Fruit fly (Drosophila melanogaster): ENCODE measurements around the gene tau.

tau gene

dm6 chr3R:27643080-27643479, 13.7 kb downstream of the tau start:
- no peak for TF ChIP-seq ttk (optimal IDR thresholded peaks at IDR 0.05)
- no peak for TF ChIP-seq Myc (optimal IDR thresholded peaks at IDR 0.05)
- no peak for TF ChIP-seq Sin3A (optimal IDR thresholded peaks at IDR 0.05)
- TF ChIP-seq psq (optimal IDR thresholded peaks at IDR 0.05): no peak
- TF ChIP-seq h (optimal IDR thresholded peaks at IDR 0.05): no peak
- no peak for TF ChIP-seq insv (optimal IDR thresholded peaks at IDR 0.05)

dm6 chr3R:27637264-27637860, 19.4 kb downstream of the tau start:
- TF ChIP-seq psq (optimal IDR thresholded peaks at IDR 0.05): no peak
- no peak for TF ChIP-seq h (optimal IDR thresholded peaks at IDR 0.05)
- TF ChIP-seq insv (optimal IDR thresholded peaks at IDR 0.05): no peak
- no peak for TF ChIP-seq Sin3A (optimal IDR thresholded peaks at IDR 0.05)

- TF ChIP-seq psq (optimal IDR thresholded peaks at IDR 0.05): no peak
- no peak for TF ChIP-seq Myc (optimal IDR thresholded peaks at IDR 0.05)
- TF ChIP-seq ttk (optimal IDR thresholded peaks at IDR 0.05): no peak
- no peak for TF ChIP-seq h (optimal IDR thresholded peaks at IDR 0.05)
- TF ChIP-seq insv (optimal IDR thresholded peaks at IDR 0.05): no peak
- TF ChIP-seq Sin3A (optimal IDR thresholded peaks at IDR 0.05): no peak
Measured at dm6 chr3R:27636720-27637119, 20.1 kb downstream of the tau start.

- TF ChIP-seq h (optimal IDR thresholded peaks at IDR 0.05) (no peak), insv (optimal IDR thresholded peaks at IDR 0.05) (no peak), ttk (optimal IDR thresholded peaks at IDR 0.05) (no peak), Sin3A (optimal IDR thresholded peaks at IDR 0.05) (no peak), Myc (optimal IDR thresholded peaks at IDR 0.05) (no peak)
Measured at dm6 chr3R:27636010-27636584, 20.7 kb downstream of the tau start, which contains the start of the genes CG5611 and Mtl. TSS of gene CG5611 (minus strand) at chr3R:27636060. TSS of gene Mtl (plus strand) at chr3R:27636412.

- no peak for TF ChIP-seq psq (optimal IDR thresholded peaks at IDR 0.05)
- no peak for TF ChIP-seq ttk (optimal IDR thresholded peaks at IDR 0.05)
- no peak for TF ChIP-seq Sin3A (optimal IDR thresholded peaks at IDR 0.05)
- TF ChIP-seq insv (optimal IDR thresholded peaks at IDR 0.05): no peak
- no peak for TF ChIP-seq h (optimal IDR thresholded peaks at IDR 0.05)
- no peak for TF ChIP-seq Myc (optimal IDR thresholded peaks at IDR 0.05)
Measured at dm6 chr3R:27625911-27626310, 30.9 kb downstream of the tau start, which contains the start of gene CG5612. TSS of gene CG5612 (minus strand) at chr3R:27626011.

dm6 chr3R:27622993-27623392, 33.8 kb downstream of the tau start:
- TF ChIP-seq ttk (optimal IDR thresholded peaks at IDR 0.05) (no peak), Myc (optimal IDR thresholded peaks at IDR 0.05) (no peak), Sin3A (optimal IDR thresholded peaks at IDR 0.05) (no peak), psq (optimal IDR thresholded peaks at IDR 0.05) (no peak), h (optimal IDR thresholded peaks at IDR 0.05) (no peak), insv (optimal IDR thresholded peaks at IDR 0.05) (no peak)

dm6 chr3R:27621861-27622260, 34.9 kb downstream of the tau start:
- TF ChIP-seq h (optimal IDR thresholded peaks at IDR 0.05) (no peak), insv (optimal IDR thresholded peaks at IDR 0.05) (no peak), Myc (optimal IDR thresholded peaks at IDR 0.05) (no peak), Sin3A (optimal IDR thresholded peaks at IDR 0.05) (no peak), ttk (optimal IDR thresholded peaks at IDR 0.05) (no peak), psq (optimal IDR thresholded peaks at IDR 0.05) (no peak)

dm6 chr3R:27616493-27616892, 40.3 kb downstream of the tau start:
- no peak for TF ChIP-seq Sin3A (optimal IDR thresholded peaks at IDR 0.05)
- TF ChIP-seq ttk (optimal IDR thresholded peaks at IDR 0.05): no peak
- TF ChIP-seq psq (optimal IDR thresholded peaks at IDR 0.05): no peak
- no peak for TF ChIP-seq h (optimal IDR thresholded peaks at IDR 0.05)
- TF ChIP-seq Myc (optimal IDR thresholded peaks at IDR 0.05): no peak
- no peak for TF ChIP-seq insv (optimal IDR thresholded peaks at IDR 0.05)

dm6 chr3R:27613814-27614213, 43.0 kb downstream of the tau start:
- TF ChIP-seq insv (optimal IDR thresholded peaks at IDR 0.05): no peak
- no peak for TF ChIP-seq psq (optimal IDR thresholded peaks at IDR 0.05)
- no peak for TF ChIP-seq Sin3A (optimal IDR thresholded peaks at IDR 0.05)
- no peak for TF ChIP-seq ttk (optimal IDR thresholded peaks at IDR 0.05)
- TF ChIP-seq Myc (optimal IDR thresholded peaks at IDR 0.05): no peak

dm6 chr3R:27610622-27611021, 46.2 kb downstream of the tau start:
- no peak for TF ChIP-seq ttk (optimal IDR thresholded peaks at IDR 0.05)
- TF ChIP-seq h (optimal IDR thresholded peaks at IDR 0.05): no peak
- TF ChIP-seq Myc (optimal IDR thresholded peaks at IDR 0.05): no peak
- TF ChIP-seq Sin3A (optimal IDR thresholded peaks at IDR 0.05): no peak

- TF ChIP-seq Myc (optimal IDR thresholded peaks at IDR 0.05) (no peak), h (optimal IDR thresholded peaks at IDR 0.05) (no peak), ttk (optimal IDR thresholded peaks at IDR 0.05) (no peak), Sin3A (optimal IDR thresholded peaks at IDR 0.05) (no peak), insv (optimal IDR thresholded peaks at IDR 0.05) (no peak), psq (optimal IDR thresholded peaks at IDR 0.05) (no peak)
Measured at dm6 chr3R:27609118-27610042, 47.4 kb downstream of the tau start.

dm6 chr3R:27608536-27608935, 48.3 kb downstream of the tau start:
- TF ChIP-seq Sin3A (optimal IDR thresholded peaks at IDR 0.05): no peak
- no peak for TF ChIP-seq Myc (optimal IDR thresholded peaks at IDR 0.05)
- TF ChIP-seq ttk (optimal IDR thresholded peaks at IDR 0.05): no peak
- no peak for TF ChIP-seq insv (optimal IDR thresholded peaks at IDR 0.05)
- TF ChIP-seq h (optimal IDR thresholded peaks at IDR 0.05): no peak
- no peak for TF ChIP-seq psq (optimal IDR thresholded peaks at IDR 0.05)

Data from Kc167 (cell line).